Worm (Caenorhabditis elegans) whole organism, late embryonic: ENCODE results near the gene mig-13.

Experiments used
- K02D7.2 ChIP-seq: sonication (generic microtip); optimal IDR thresholded peaks from 2 replicates; lab custom pipeline; 2017; ENCODE audit warnings: mild to moderate bottlenecking, missing genetic modification characterization, missing compliant biosample characterization
- pax-1 ChIP-seq: fragments of 150-350 bp; optimal IDR thresholded peaks from 2 replicates; lab custom pipeline; 2014; ENCODE audit warnings: missing biosample characterization, missing genetic modification characterization
- pqm-1 ChIP-seq: sonication (generic microtip); optimal IDR thresholded peaks from 2 replicates; lab custom pipeline; 2016; ENCODE audit warnings: missing genetic modification characterization, missing compliant biosample characterization

DNA sequence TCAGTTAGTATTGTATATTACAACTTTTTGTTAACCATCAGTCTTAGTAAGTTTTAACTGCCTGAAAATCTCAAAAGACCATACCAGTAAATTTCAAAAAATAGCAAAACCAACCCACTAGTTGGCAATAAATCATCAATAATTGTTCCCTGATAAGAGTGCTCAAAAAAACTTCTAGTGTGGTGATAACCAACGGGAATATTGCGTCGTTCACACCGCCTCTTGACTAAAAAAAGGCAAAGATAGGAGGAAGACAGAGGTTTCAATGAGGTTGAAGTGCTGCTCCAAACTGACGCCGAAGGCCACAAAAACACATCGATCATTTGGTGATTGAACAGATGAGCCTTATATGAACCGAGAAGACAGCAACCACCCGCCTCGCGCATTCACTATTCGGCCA is 964 bp upstream of the mig-13 start:
- TF ChIP-seq K02D7.2 (tag; lab: Kevin White, UChicago) (no peak), pqm-1 (tag; lab: Kevin White, UChicago) (no peak), pax-1 (tag; lab: Kevin White, UChicago) (no peak)
